Fruit fly (Drosophila melanogaster) whole organism, embryonic: ENCODE measurements around the gene Ask1.
A peak's percentile ranks its signal among the peaks of the same experiment; 100 is the strongest.

ENCODE experiments used
- CG10654 ChIP-seq: fragments of 200-800 bp; sonication (Bioruptor generic); optimal IDR thresholded peaks from 2 replicates; lab custom pipeline; 2016; ENCODE audit warnings: missing biosample characterization, missing genetic modification characterization
- CG12071 ChIP-seq: fragments of 200-800 bp; sonication (Bioruptor generic); optimal IDR thresholded peaks from 3 replicates; lab custom pipeline; 2018; ENCODE audit warnings: missing biosample characterization, mild to moderate bottlenecking, missing genetic modification characterization
- CG12236 ChIP-seq: fragments of 200-800 bp; sonication (Bioruptor generic); optimal IDR thresholded peaks from 2 replicates; lab custom pipeline; 2016; ENCODE audit warnings: missing biosample characterization, missing genetic modification characterization
- CG14965 ChIP-seq: fragments of 200-800 bp; sonication (Bioruptor generic); optimal IDR thresholded peaks from 2 replicates; lab custom pipeline; 2016; ENCODE audit warnings: missing biosample characterization, missing genetic modification characterization, borderline replicate concordance
- CG2712 ChIP-seq: fragments of 200-800 bp; optimal IDR thresholded peaks from 3 replicates; lab custom pipeline; 2019; ENCODE audit warnings: missing biosample characterization, mild to moderate bottlenecking, missing genetic modification characterization, moderate library complexity
- CG30403 ChIP-seq: fragments of 200-800 bp; sonication (Bioruptor generic); optimal IDR thresholded peaks from 3 replicates; lab custom pipeline; 2016; ENCODE audit warnings: missing biosample characterization, missing genetic modification characterization
- CG33213 ChIP-seq: fragments of 200-800 bp; sonication (Bioruptor generic); optimal IDR thresholded peaks from 3 replicates; lab custom pipeline; 2016; ENCODE audit warnings: missing biosample characterization, missing genetic modification characterization
- CG34376 ChIP-seq: fragments of 200-800 bp; sonication (Bioruptor generic); optimal IDR thresholded peaks from 2 replicates; lab custom pipeline; 2018; ENCODE audit warnings: missing biosample characterization, mild to moderate bottlenecking, missing genetic modification characterization
- CG3838 ChIP-seq: fragments of 200-800 bp; sonication (Bioruptor generic); optimal IDR thresholded peaks from 3 replicates; lab custom pipeline; 2016; ENCODE audit warnings: missing biosample characterization, missing genetic modification characterization
- CG7928 ChIP-seq: fragments of 200-800 bp; sonication (Bioruptor generic); optimal IDR thresholded peaks from 2 replicates; lab custom pipeline; 2017; ENCODE audit warnings: missing biosample characterization, mild to moderate bottlenecking, missing genetic modification characterization
- CG8089 ChIP-seq: fragments of 200-800 bp; sonication (Bioruptor generic); optimal IDR thresholded peaks from 3 replicates; lab custom pipeline; 2016; ENCODE audit warnings: missing biosample characterization, missing genetic modification characterization
- CG8478 ChIP-seq: fragments of >200 bp; optimal IDR thresholded peaks from 2 replicates; lab custom pipeline; 2018
- CG9215 ChIP-seq: fragments of 200-800 bp; sonication (Bioruptor generic); IDR thresholded peaks from 2 replicates; pipeline ENCODE4 v1.3.6; 2022; ENCODE audit warnings: missing biosample characterization, missing genetic modification characterization
- CG9609 ChIP-seq: fragments of 200-800 bp; sonication (Bioruptor generic); optimal IDR thresholded peaks from 3 replicates; lab custom pipeline; 2016; ENCODE audit warnings: missing biosample characterization, missing genetic modification characterization
- CG9727 ChIP-seq: fragments of 200-800 bp; sonication (Bioruptor generic); optimal IDR thresholded peaks from 3 replicates; lab custom pipeline; 2017; ENCODE audit warnings: missing biosample characterization, mild to moderate bottlenecking, missing genetic modification characterization
- CG9932 ChIP-seq: fragments of 200-800 bp; sonication (Bioruptor generic); IDR thresholded peaks from 2 replicates; pipeline ENCODE4 v1.3.6; 2022; ENCODE audit warnings: missing biosample characterization, missing genetic modification characterization
- CTCF ChIP-seq: fragments of 200-800 bp; sonication (Bioruptor generic); optimal IDR thresholded peaks from 2 replicates; lab custom pipeline; 2017; ENCODE audit warnings: missing biosample characterization, mild to moderate bottlenecking, missing genetic modification characterization, moderate library complexity
- D19A ChIP-seq: fragments of 200-800 bp; optimal IDR thresholded peaks from 3 replicates; lab custom pipeline; 2019; ENCODE audit warnings: missing biosample characterization, mild to moderate bottlenecking, missing genetic modification characterization, moderate library complexity
- E2f1 ChIP-seq: fragments of 200-800 bp; sonication (Bioruptor generic); IDR thresholded peaks from 2 replicates; pipeline ENCODE4 v1.3.6; 2022; ENCODE audit warnings: missing biosample characterization, missing genetic modification characterization
- Hand ChIP-seq: fragments of 200-800 bp; sonication (Bioruptor generic); optimal IDR thresholded peaks from 2 replicates; lab custom pipeline; 2017; ENCODE audit warnings: mild to moderate bottlenecking, missing biosample characterization, missing genetic modification reagents, missing genetic modification characterization
- Hey ChIP-seq: fragments of 200-800 bp; sonication (Bioruptor generic); optimal IDR thresholded peaks from 3 replicates; lab custom pipeline; 2018; ENCODE audit warnings: missing biosample characterization, mild to moderate bottlenecking, missing genetic modification characterization
- Hr3 ChIP-seq: fragments of 200-800 bp; sonication (Bioruptor generic); optimal IDR thresholded peaks from 3 replicates; lab custom pipeline; 2016; ENCODE audit warnings: missing biosample characterization, missing genetic modification characterization
- Lim3 ChIP-seq: fragments of 200-800 bp; sonication (Bioruptor generic); IDR thresholded peaks from 2 replicates; pipeline ENCODE4 v1.3.6; 2022; ENCODE audit warnings: missing biosample characterization, missing genetic modification characterization
- Neu2 ChIP-seq: fragments of 200-800 bp; sonication (Bioruptor generic); optimal IDR thresholded peaks from 3 replicates; lab custom pipeline; 2016; ENCODE audit warnings: missing biosample characterization, missing genetic modification characterization, borderline replicate concordance
- Poxn ChIP-seq: fragments of 200-800 bp; sonication (Bioruptor generic); IDR thresholded peaks from 2 replicates; pipeline ENCODE4 v1.3.6; 2022; ENCODE audit warnings: missing biosample characterization, missing genetic modification characterization
- Scr ChIP-seq: fragments of 200-800 bp; sonication (Bioruptor generic); IDR thresholded peaks from 2 replicates; pipeline ENCODE4 v1.3.6; 2022; ENCODE audit warnings: missing biosample characterization, missing genetic modification characterization; ENCODE audit not compliant: partially characterized antibody
- Side ChIP-seq: fragments of 200-800 bp; sonication (Bioruptor generic); optimal IDR thresholded peaks from 2 replicates; lab custom pipeline; 2016; ENCODE audit warnings: missing biosample characterization, missing genetic modification characterization
- Sin3A ChIP-seq: fragments of >200 bp; optimal IDR thresholded peaks from 2 replicates; lab custom pipeline; 2018
- Sox100B ChIP-seq: fragments of 200-800 bp; sonication (Bioruptor generic); optimal IDR thresholded peaks from 3 replicates; lab custom pipeline; 2018; ENCODE audit warnings: missing biosample characterization, mild to moderate bottlenecking, missing genetic modification characterization
- Stat92E ChIP-seq, 3 experiments: fragments of >200 bp in 2 of 3; fragments of 200-800 bp in 1 of 3; sonication (Bioruptor generic) in 1 of 3; optimal IDR thresholded peaks; 2 replicates each; lab custom pipeline; 2017 to 2019; ENCODE audit warnings: missing biosample characterization in 3 of 3, missing genetic modification characterization in 3 of 3, mild to moderate bottlenecking in 1 of 3, moderate library complexity in 1 of 3
- Usf ChIP-seq: fragments of 200-800 bp; sonication (Bioruptor generic); optimal IDR thresholded peaks from 2 replicates; lab custom pipeline; 2017; ENCODE audit warnings: missing genotype, missing biosample characterization, missing genetic modification characterization
- cas ChIP-seq: fragments of 200-800 bp; sonication (Bioruptor generic); IDR thresholded peaks from 2 replicates; pipeline ENCODE4 v1.3.6; 2022; ENCODE audit warnings: missing biosample characterization, missing genetic modification characterization
- chinmo ChIP-seq: fragments of 200-800 bp; sonication (Bioruptor generic); IDR thresholded peaks from 4 replicates; pipeline ENCODE4 v1.3.6; 2022; ENCODE audit warnings: missing biosample characterization, missing genetic modification characterization; ENCODE audit not compliant: partially characterized antibody
- ci ChIP-seq: fragments of 200-800 bp; sonication (Bioruptor generic); IDR thresholded peaks from 3 replicates; pipeline ENCODE4 v1.3.6; 2022; ENCODE audit warnings: missing biosample characterization, missing genetic modification characterization
- crp ChIP-seq, 2 experiments: fragments of 200-800 bp; sonication (Bioruptor generic); optimal IDR thresholded peaks; 2 replicates in 1 of 2; 3 replicates in 1 of 2; lab custom pipeline; 2017; ENCODE audit warnings: missing biosample characterization in 2 of 2, missing genetic modification characterization in 2 of 2, mild to moderate bottlenecking in 1 of 2, moderate library complexity in 1 of 2
- dan ChIP-seq: fragments of 200-800 bp; sonication (Bioruptor generic); IDR thresholded peaks from 2 replicates; pipeline ENCODE4 v1.3.6; 2022; ENCODE audit warnings: missing biosample characterization, missing genetic modification characterization
- exex ChIP-seq: fragments of 200-800 bp; sonication (Bioruptor generic); optimal IDR thresholded peaks from 4 replicates; lab custom pipeline; 2018; ENCODE audit warnings: missing biosample characterization, mild to moderate bottlenecking, missing genetic modification characterization, moderate library complexity
- grau ChIP-seq: fragments of 200-800 bp; optimal IDR thresholded peaks from 3 replicates; lab custom pipeline; 2019; ENCODE audit warnings: missing biosample characterization, mild to moderate bottlenecking, missing genetic modification characterization, moderate library complexity
- gsb ChIP-seq: fragments of 200-800 bp; sonication (Bioruptor generic); IDR thresholded peaks from 2 replicates; pipeline ENCODE4 v1.3.6; 2022; ENCODE audit warnings: missing biosample characterization, missing genetic modification characterization
- hth ChIP-seq: fragments of >200 bp; optimal IDR thresholded peaks from 2 replicates; lab custom pipeline; 2017; ENCODE audit warnings: inconsistent platforms
- lmd ChIP-seq: fragments of 200-800 bp; sonication (Bioruptor generic); IDR thresholded peaks from 2 replicates; pipeline ENCODE4 v1.3.6; 2022; ENCODE audit warnings: missing biosample characterization, missing genetic modification characterization
- mam ChIP-seq: fragments of 200-800 bp; sonication (Bioruptor generic); optimal IDR thresholded peaks from 3 replicates; lab custom pipeline; 2016; ENCODE audit warnings: missing biosample characterization, missing genetic modification characterization
- nom ChIP-seq: fragments of 200-800 bp; sonication (Bioruptor generic); optimal IDR thresholded peaks from 2 replicates; lab custom pipeline; 2017; ENCODE audit warnings: missing biosample characterization, missing genetic modification characterization, mild to moderate bottlenecking, moderate library complexity, missing genetic modification reagents
- oc ChIP-seq: fragments of 200-800 bp; sonication (Bioruptor generic); optimal IDR thresholded peaks from 2 replicates; lab custom pipeline; 2018; ENCODE audit warnings: missing biosample characterization, mild to moderate bottlenecking, missing genetic modification characterization, moderate library complexity
- org-1 ChIP-seq: fragments of 200-800 bp; sonication (Bioruptor generic); optimal IDR thresholded peaks from 2 replicates; lab custom pipeline; 2017; ENCODE audit warnings: missing biosample characterization, missing genetic modification characterization
- pho ChIP-seq: fragments of 200-800 bp; sonication (Bioruptor generic); optimal IDR thresholded peaks from 2 replicates; lab custom pipeline; 2016; ENCODE audit warnings: missing biosample characterization, missing genetic modification characterization
- pum ChIP-seq: fragments of 200-800 bp; sonication (Bioruptor generic); optimal IDR thresholded peaks from 2 replicates; lab custom pipeline; 2016; ENCODE audit warnings: missing biosample characterization, missing genetic modification characterization
- sisA ChIP-seq: fragments of 200-800 bp; sonication (Bioruptor generic); IDR thresholded peaks from 2 replicates; pipeline ENCODE4 v1.3.6; 2022; ENCODE audit warnings: missing biosample characterization, missing genetic modification characterization
- slou ChIP-seq: fragments of 200-800 bp; sonication (Bioruptor generic); optimal IDR thresholded peaks from 3 replicates; lab custom pipeline; 2016; ENCODE audit warnings: missing biosample characterization, missing genetic modification characterization
- so ChIP-seq: fragments of 200-800 bp; sonication (Bioruptor generic); IDR thresholded peaks from 3 replicates; pipeline ENCODE4 v1.3.6; 2022; ENCODE audit warnings: missing biosample characterization, missing genetic modification characterization
- wor ChIP-seq: fragments of 200-800 bp; sonication (Bioruptor generic); IDR thresholded peaks from 2 replicates; pipeline ENCODE4 v1.3.6; 2022; ENCODE audit warnings: missing biosample characterization, missing genetic modification characterization
- zen ChIP-seq: fragments of 200-800 bp; sonication (Bioruptor generic); optimal IDR thresholded peaks from 3 replicates; lab custom pipeline; 2018; ENCODE audit warnings: missing biosample characterization, mild to moderate bottlenecking, missing genetic modification characterization, moderate library complexity

Ask1 gene

dm6 chr3R:19859370-19860033 is 20.0 kb upstream of the Ask1 start (continued):
- TF ChIP-seq CG12071 (GFP tag; lab: Kevin White, UChicago): peak; percentile 18
- no peak for TF ChIP-seq chinmo
- no peak for TF ChIP-seq Sin3A (lab: Kevin White, UChicago)
- TF ChIP-seq mam (GFP tag; lab: Kevin White, UChicago): peak; percentile 14
- no peak for TF ChIP-seq oc (tag; lab: Kevin White, UChicago)
- no peak for TF ChIP-seq Usf
- TF ChIP-seq ci (GFP tag; lab: Robert Waterston, UW): no peak
- TF ChIP-seq gsb: no peak
- peak; percentile 79 for TF ChIP-seq Hey (tag; lab: Kevin White, UChicago)
- no peak for TF ChIP-seq cas
- TF ChIP-seq Hr3 (GFP tag; lab: Kevin White, UChicago): no peak
- peak; percentile 25 for TF ChIP-seq CG9727
- peak; percentile 68 for TF ChIP-seq nom (GFP tag; lab: Kevin White, UChicago)
- no peak for TF ChIP-seq CG7928 (GFP tag; lab: Kevin White, UChicago)
- peak; percentile 91 for TF ChIP-seq D19A (tag; lab: Kevin White, UChicago)
- peak; percentile 28 for TF ChIP-seq Hand (GFP tag; lab: Kevin White, UChicago)
- TF ChIP-seq wor (GFP tag; lab: Robert Waterston, UW): no peak
- peak; percentile 34; the same call in 1 of the 3 replicates for TF ChIP-seq so (GFP tag; lab: Robert Waterston, UW)
- TF ChIP-seq dan (GFP tag; lab: Robert Waterston, UW): no peak
- TF ChIP-seq Poxn (GFP tag; lab: Robert Waterston, UW): no peak
- TF ChIP-seq CG33213: no peak
- TF ChIP-seq Neu2: no peak
- 0 out of 2 replicates have a peak, but pooled peaks have one; percentile 24 for TF ChIP-seq lmd (GFP tag; lab: Robert Waterston, UW)
- TF ChIP-seq sisA (GFP tag; lab: Robert Waterston, UW): no peak
- peak; percentile 7 for TF ChIP-seq CG30403
- no peak for TF ChIP-seq CG3838 (GFP tag; lab: Kevin White, UChicago)
- no peak for TF ChIP-seq zen (tag; lab: Kevin White, UChicago)
- no peak for TF ChIP-seq hth (lab: Kevin White, UChicago)
- TF ChIP-seq CTCF (GFP tag; lab: Kevin White, UChicago): no peak
- 0 out of 2 replicates have a peak, but pooled peaks have one; percentile 31 for TF ChIP-seq CG9932 (GFP tag; lab: Robert Waterston, UW)
- no peak for TF ChIP-seq CG14965
- no peak for TF ChIP-seq Lim3
- no peak for TF ChIP-seq CG12236
- TF ChIP-seq CG34376 (GFP tag; lab: Kevin White, UChicago): peak; percentile 50
- TF ChIP-seq CG2712: no peak
- TF ChIP-seq Side (GFP tag; lab: Kevin White, UChicago): no peak
- no peak for TF ChIP-seq CG8478
- 0 out of 2 replicates have a peak, but pooled peaks have one; percentile 8 for TF ChIP-seq CG9215 (GFP tag; lab: Robert Waterston, UW)
- no peak for TF ChIP-seq slou (GFP tag; lab: Kevin White, UChicago)
- TF ChIP-seq CG10654 (GFP tag; lab: Kevin White, UChicago): no peak
- TF ChIP-seq CG8089 (GFP tag; lab: Kevin White, UChicago): no peak
- TF ChIP-seq crp (GFP tag; optimal IDR thresholded peaks at IDR 0.05; lab: Kevin White, UChicago): no peak
- no peak for TF ChIP-seq Stat92E (GFP tag; optimal IDR thresholded peaks at IDR 0.05; lab: Kevin White, UChicago)
- no peak for TF ChIP-seq Scr
- no peak for TF ChIP-seq E2f1 (GFP tag; lab: Robert Waterston, UW)
- peak; percentile 89 for TF ChIP-seq exex (tag; lab: Kevin White, UChicago)
- TF ChIP-seq pum (GFP tag; lab: Kevin White, UChicago): no peak
- TF ChIP-seq pho (GFP tag; lab: Kevin White, UChicago): no peak
- TF ChIP-seq grau: peak; percentile 18
- TF ChIP-seq CG9609 (GFP tag; lab: Kevin White, UChicago): peak; percentile 3
- peak; percentile 32 for TF ChIP-seq org-1 (GFP tag; lab: Kevin White, UChicago)
- TF ChIP-seq Sox100B: no peak
